Fruit fly (Drosophila melanogaster): ENCODE data around the gene CG3168.

CG3168 gene

DNA sequence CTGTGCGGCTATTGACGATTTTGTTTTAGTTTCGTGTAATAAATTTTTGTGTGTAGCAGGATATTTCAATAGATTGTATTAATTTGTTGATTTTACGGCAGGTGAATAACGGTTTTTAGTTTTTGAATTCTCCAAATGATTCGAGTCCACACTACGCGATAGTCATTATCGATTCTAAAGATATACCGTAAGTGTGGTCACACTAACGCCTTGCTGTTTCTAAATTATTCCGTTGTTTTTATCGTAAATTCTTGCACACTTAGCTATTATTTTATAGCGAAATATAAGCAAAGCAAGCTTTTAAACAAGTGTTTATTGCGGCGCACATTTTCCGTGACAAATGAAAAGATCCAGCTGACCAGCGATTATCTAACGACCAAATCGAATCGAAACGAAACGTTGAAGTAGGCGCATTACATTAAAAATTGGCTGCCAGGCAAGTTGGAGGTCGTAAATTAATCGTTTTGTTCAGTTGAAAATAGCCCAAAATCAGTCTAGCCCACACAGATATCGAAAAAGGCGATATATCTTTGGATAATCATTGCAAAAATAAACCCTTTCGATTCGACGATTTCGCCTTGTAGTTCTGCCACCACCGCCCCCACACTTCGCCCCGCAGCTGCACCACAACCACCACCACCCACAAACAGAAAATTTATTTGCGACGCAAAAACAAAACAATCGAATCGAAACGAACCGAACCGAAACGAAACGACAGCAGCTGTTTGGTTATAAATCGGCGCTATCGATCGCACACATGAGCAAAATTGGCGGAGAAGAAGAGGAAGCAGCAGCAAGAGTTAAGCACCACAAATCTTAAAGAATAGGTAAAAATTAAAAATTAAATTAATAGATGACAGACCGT lies 55.9 kb downstream of the CG3168 start, which contains the start of gene Pink1 (continued):
- no peak for TF ChIP-seq Poxn (GFP tag; IDR thresholded peaks at IDR 0.05)
- TF ChIP-seq ranshi (GFP tag; IDR thresholded peaks at IDR 0.05): no peak
- TF ChIP-seq Rfx (GFP tag; IDR thresholded peaks at IDR 0.05): no peak
- TF ChIP-seq ap (GFP tag; IDR thresholded peaks at IDR 0.05): no peak
- TF ChIP-seq NC2α (GFP tag; optimal IDR thresholded peaks at IDR 0.05): no peak
- no peak for TF ChIP-seq Atf6 (GFP tag; IDR thresholded peaks at IDR 0.05)
- TF ChIP-seq Med (GFP tag): peak; percentile 59
- TF ChIP-seq klu (GFP tag; IDR thresholded peaks at IDR 0.05): no peak
- TF ChIP-seq CG10979 (tag; optimal IDR thresholded peaks at IDR 0.05): no peak
- no peak for TF ChIP-seq shn (GFP tag; optimal IDR thresholded peaks at IDR 0.05)
- no peak for TF ChIP-seq CG16815 (GFP tag; optimal IDR thresholded peaks at IDR 0.05)
- no peak for TF ChIP-seq CG18476 (GFP tag; optimal IDR thresholded peaks at IDR 0.05)
- no peak for TF ChIP-seq cato (GFP tag; optimal IDR thresholded peaks at IDR 0.05; ENCODE audit: borderline replicate concordance)
- no peak for TF ChIP-seq CG10321 (GFP tag; IDR thresholded peaks at IDR 0.05)
- TF ChIP-seq CG12155 (GFP tag; optimal IDR thresholded peaks at IDR 0.05): no peak
- TF ChIP-seq CG12299 (tag; optimal IDR thresholded peaks at IDR 0.05): no peak
- no peak for TF ChIP-seq zfh2 (GFP tag; optimal IDR thresholded peaks at IDR 0.05)
- no peak for TF ChIP-seq CG16863 (GFP tag; optimal IDR thresholded peaks at IDR 0.05)
- no peak; the same call in 1 of the 2 replicates for TF ChIP-seq unc-4 (GFP tag; IDR thresholded peaks at IDR 0.05; ENCODE audit: partially characterized antibody)
- no peak for TF ChIP-seq CG4854 (GFP tag; optimal IDR thresholded peaks at IDR 0.05)
- TF ChIP-seq wdn (GFP tag; IDR thresholded peaks at IDR 0.05): no peak
- TF ChIP-seq chif (GFP tag; optimal IDR thresholded peaks at IDR 0.05): no peak
- no peak for TF ChIP-seq maf-S (GFP tag; optimal IDR thresholded peaks at IDR 0.05)
- no peak for TF ChIP-seq dmrt11E (tag; optimal IDR thresholded peaks at IDR 0.05)
- TF ChIP-seq CG11723 (GFP tag; optimal IDR thresholded peaks at IDR 0.05): no peak
- peak; percentile 64 for TF ChIP-seq amos (GFP tag; IDR thresholded peaks at IDR 0.05; ENCODE audit: partially characterized antibody)
- no peak for TF ChIP-seq CG3281 (GFP tag; optimal IDR thresholded peaks at IDR 0.05)
- TF ChIP-seq Nf-YC (tag; optimal IDR thresholded peaks at IDR 0.05): no peak
- no peak for TF ChIP-seq CG6254 (GFP tag; optimal IDR thresholded peaks at IDR 0.05)
- TF ChIP-seq CG7987 (GFP tag; optimal IDR thresholded peaks at IDR 0.05): no peak
- no peak for TF ChIP-seq ewg (GFP tag; optimal IDR thresholded peaks at IDR 0.05)
- no peak for TF ChIP-seq gro (GFP tag; optimal IDR thresholded peaks at IDR 0.05)
- no peak for TF ChIP-seq croc (GFP tag; conservative IDR thresholded peaks at IDR 0.05)
- TF ChIP-seq GATAe (GFP tag; conservative IDR thresholded peaks at IDR 0.05): no peak
- no peak for TF ChIP-seq CG2199 (GFP tag; IDR thresholded peaks at IDR 0.05)
- no peak for TF ChIP-seq CG11696 (GFP tag; IDR thresholded peaks at IDR 0.05)
- no peak for TF ChIP-seq pnt (GFP tag; optimal IDR thresholded peaks at IDR 0.05)
- no peak for TF ChIP-seq luna (GFP tag; optimal IDR thresholded peaks at IDR 0.05)
- no peak for TF ChIP-seq trh (GFP tag; optimal IDR thresholded peaks at IDR 0.05)
- TF ChIP-seq peb (GFP tag; IDR thresholded peaks at IDR 0.05): no peak
- no peak for TF ChIP-seq CG12236 (GFP tag; optimal IDR thresholded peaks at IDR 0.05)
- no peak for TF ChIP-seq CG33557 (GFP tag; optimal IDR thresholded peaks at IDR 0.05)
- no peak for TF ChIP-seq fru (optimal IDR thresholded peaks at IDR 0.05)
- no peak for TF ChIP-seq sqz (GFP tag; optimal IDR thresholded peaks at IDR 0.05)
- TF ChIP-seq nerfin-2 (GFP tag; IDR thresholded peaks at IDR 0.05; ENCODE audit: partially characterized antibody): peak; percentile 56
- no peak for TF ChIP-seq dimm (GFP tag; IDR thresholded peaks at IDR 0.05)
- 0 out of 2 replicates have a peak, but pooled peaks have one; percentile 9 for TF ChIP-seq Adf1 (GFP tag; IDR thresholded peaks at IDR 0.05)
- TF ChIP-seq CG34376 (GFP tag; optimal IDR thresholded peaks at IDR 0.05): peak; percentile 30
- TF ChIP-seq CG15514 (GFP tag; optimal IDR thresholded peaks at IDR 0.05): peak; percentile 36
- no peak for TF ChIP-seq tio (GFP tag; optimal IDR thresholded peaks at IDR 0.05)

All from whole organism, embryonic.